Fruit fly (Drosophila melanogaster) whole organism, larva: ENCODE results near the gene Cipc.

Experiments
- noc ChIP-seq: fragments of 200-800 bp; sonication (Bioruptor generic); optimal IDR thresholded peaks from 3 replicates; lab custom pipeline; 2019; ENCODE audit warnings: missing biosample characterization, mild to moderate bottlenecking, missing genetic modification characterization, moderate library complexity

The Cipc gene

DNA sequence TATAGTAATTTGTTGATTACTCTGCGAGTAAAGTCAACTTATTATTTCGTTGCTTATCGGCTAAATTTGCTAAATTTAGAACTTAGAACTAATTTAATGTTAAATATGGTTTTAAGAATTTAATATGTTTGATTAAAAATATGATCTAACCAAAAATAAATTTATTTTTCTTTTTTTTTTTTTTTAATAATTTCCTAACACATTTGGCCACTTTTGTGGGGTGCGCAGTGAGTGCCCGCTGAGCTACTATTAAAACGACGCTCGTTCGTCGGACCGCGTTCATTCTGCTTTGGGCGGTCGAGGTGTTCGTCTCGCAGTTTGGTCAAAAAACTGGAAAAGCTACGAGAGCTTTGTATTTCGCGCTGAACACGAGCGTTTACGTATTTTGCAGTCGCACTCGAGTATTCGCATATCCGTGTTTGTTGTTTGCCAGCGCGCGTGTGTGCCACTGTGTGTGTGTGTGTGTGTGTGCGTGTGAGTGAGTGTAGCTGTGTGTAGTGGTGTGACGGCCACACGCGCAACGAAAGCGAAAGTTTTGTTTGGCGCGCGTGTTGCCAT is at the start of gene Cipc:
Gene Cipc, plus strand, starts transcription at position 274 of the 558 bp plus-strand sequence.
- TF ChIP-seq noc (tag; lab: Kevin White, UChicago), result peak; percentile 87

DNA sequence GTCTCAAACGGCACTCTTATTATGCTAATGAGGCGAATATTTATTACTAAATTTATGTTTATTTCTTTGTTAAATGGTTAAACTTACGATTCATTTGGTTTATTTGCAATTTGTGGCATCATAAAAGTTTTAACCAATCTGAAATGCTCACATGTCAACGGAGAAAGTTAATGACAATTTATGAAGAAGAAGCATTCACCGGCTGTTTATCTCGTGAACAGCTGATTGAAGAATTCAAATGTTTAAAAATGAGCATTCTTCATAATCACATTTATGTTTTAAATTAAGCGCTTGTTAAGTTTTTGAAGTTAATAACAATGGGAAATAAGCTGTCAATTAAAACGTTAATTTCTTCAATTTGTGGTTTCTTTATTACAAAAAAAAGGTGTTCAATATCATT is 48.6 kb upstream of the Cipc start, which contains the start of the genes PIG-P and Tcs6:
Gene PIG-P, minus strand, starts transcription at position 158 of the 400 bp plus-strand sequence.
Gene Tcs6, minus strand, starts transcription at position 158 of the 400 bp plus-strand sequence.
- TF ChIP-seq noc (tag; lab: Kevin White, UChicago), result no peak

DNA sequence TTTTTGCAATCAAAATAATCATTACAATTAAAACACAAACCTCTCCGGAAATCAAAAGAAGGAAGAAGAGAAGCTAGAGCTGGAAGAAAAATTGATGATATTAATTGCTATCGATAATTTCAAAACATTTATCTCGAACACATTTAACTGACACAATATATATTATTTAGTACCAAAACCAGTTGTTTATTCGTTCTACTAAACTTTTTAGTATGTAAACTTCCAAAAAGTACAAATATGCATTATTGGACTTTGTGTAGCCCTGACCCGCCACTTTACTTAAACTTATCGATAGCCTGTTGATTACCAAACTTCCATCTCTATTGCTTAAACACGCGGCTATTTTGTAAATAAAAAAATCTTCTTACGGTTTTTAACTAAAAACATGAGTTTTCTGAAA is 47.5 kb upstream of the Cipc start, which contains the start of the genes RpL34a and Trmt61:
Gene RpL34a, minus strand, starts transcription at position 73 of the 400 bp plus-strand sequence.
Gene Trmt61, plus strand, starts transcription at position 302 of the 400 bp plus-strand sequence.
- peak; percentile 76 for TF ChIP-seq noc (tag; lab: Kevin White, UChicago)

DNA sequence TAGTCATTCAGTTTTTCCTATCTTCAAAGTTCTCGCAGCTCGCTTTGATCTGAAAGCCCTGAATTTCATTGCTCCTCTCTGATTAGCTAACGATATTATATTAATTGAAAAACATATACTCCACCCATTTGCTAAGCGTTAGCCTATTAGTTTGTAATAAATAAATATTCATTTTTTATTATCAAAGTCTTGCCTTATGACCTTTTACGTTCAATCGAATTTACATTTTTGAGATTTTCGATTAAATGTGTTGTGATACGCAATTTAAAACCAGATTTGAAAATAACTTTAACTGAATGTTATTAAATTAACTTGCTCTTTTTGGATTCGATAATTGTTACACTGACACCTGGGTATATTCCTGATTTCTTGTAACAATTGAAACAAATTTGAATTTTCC is 43.8 kb upstream of the Cipc start, which contains the start of gene CG14551:
Gene CG14551, minus strand, starts transcription at position 101 of the 400 bp plus-strand sequence.
- TF ChIP-seq noc (tag; lab: Kevin White, UChicago), result no peak

DNA sequence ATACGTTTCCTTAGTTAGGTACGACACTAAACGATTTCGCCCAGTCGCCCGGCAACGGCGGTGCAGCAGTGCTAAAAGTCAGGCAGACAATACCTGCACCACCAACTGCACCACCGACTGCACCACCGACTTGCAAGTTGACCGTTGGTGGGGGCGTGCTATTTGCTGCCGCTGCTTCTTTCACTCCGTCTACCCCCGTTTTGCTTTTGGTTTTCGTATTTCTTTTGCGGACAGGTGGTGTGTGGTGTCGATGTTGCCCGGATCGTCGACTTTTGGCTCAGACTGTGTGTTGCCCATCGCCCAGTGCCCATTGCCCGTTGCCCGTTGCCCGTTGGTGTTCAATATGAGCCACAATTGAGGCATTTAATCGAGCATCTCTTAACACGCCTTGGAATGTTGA is 42.0 kb upstream of the Cipc start:
- no peak for TF ChIP-seq noc (tag; lab: Kevin White, UChicago)

DNA sequence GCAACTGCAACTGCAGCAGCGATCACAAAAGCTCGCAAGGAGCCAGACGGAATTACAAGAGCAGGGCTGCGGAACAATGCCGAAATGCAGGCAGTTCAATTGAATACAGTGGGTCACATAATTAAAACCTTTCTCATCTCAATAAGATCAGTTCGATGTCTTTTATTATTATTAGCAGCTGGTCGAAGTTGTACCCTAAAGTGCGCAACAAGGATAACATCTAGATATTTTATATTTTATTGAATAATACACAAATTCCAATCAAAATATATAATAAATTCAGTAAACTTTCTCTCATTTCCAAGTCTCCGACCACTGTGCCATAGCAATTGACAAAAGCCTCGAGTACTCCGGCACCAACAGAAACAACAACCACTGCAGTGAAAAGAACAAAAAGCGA is 38.5 kb upstream of the Cipc start:
- no peak for TF ChIP-seq noc (tag; lab: Kevin White, UChicago)

DNA sequence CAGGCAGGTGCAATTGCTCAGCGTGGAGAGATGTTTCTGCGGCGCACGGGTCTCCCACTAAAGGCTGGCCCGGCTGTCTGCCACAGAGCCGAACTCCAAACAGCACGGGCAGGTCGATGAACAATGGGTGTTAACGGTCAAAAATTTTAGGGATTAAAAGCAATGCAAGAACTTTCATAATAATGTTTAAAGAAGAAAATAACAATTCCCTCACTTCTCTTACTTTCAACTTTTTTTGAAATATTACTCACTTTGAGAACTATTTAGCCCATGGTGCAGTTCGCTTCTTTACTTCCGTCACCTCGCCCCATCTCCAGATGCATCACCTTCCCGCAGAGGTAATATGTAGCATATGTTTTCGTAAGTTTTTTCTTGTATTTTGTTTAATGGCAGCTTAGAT is 34.2 kb upstream of the Cipc start:
- no peak for TF ChIP-seq noc (tag; lab: Kevin White, UChicago)

DNA sequence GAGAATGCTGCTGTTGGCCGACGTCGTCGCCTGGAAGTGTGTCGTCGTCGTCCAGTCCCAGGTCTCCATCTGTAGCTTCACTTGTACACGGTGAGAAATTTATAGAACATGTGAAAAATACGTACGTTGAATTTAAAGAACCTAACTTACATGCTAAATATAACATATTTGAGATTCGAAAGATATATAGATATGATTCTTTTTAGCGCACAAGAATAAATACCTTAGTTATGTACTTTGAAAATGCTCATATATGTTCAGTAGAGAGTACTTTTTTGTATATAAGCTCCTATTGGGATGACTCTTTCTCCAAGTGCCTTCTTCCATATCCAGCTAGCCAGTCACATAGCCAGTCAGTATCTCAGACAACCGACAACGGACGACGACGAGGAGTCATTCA is 31.4 kb upstream of the Cipc start:
- TF ChIP-seq noc (tag; lab: Kevin White, UChicago), result no peak

DNA sequence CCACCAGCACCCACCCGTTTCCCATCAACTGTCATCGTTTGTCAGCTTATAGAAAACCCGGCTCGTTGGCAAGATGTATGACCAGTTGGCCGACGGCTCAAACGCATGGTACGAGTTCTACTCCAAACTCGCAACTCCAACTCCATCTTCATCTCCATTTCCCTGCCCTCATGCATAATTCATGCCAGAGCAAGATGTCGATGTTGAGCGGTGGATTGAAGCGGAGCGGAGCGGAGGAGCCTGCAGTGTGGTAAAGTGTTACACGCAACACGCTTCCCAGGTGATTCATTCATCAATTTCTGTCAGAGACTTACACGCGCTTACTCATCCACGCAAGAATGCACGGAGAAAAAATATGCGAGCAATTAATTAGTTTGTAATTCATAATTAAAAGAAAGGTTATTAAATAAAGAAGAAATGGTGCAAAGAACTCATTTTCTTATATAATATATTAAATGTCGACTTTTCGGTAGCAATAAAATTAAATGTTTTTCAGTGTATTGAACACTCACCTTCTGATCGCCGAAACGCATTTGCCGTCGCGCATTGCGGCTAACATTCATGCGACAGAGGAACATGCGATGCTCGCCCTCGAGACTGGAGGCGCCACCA is 25.2 kb upstream of the Cipc start:
- TF ChIP-seq noc (tag; lab: Kevin White, UChicago), result no peak

DNA sequence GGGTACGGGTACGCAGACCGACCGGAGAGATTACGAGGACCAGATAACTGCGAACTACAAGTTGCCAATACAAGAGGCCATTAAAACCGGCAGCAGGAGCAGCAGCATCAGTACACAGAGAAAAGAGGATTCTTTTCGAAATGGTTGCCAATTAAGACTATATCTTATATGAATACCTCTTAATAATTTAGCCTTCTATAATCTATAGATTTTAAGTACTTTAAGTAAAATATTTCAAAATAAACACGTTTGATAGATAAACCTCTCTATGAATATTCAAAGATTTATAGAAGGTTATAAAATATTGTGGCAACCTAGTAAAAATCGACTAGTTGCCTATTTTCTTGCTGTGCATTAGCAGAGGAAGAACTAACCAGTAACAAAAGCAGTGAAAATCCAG is 11.1 kb upstream of the Cipc start:
- no peak for TF ChIP-seq noc (tag; lab: Kevin White, UChicago)

DNA sequence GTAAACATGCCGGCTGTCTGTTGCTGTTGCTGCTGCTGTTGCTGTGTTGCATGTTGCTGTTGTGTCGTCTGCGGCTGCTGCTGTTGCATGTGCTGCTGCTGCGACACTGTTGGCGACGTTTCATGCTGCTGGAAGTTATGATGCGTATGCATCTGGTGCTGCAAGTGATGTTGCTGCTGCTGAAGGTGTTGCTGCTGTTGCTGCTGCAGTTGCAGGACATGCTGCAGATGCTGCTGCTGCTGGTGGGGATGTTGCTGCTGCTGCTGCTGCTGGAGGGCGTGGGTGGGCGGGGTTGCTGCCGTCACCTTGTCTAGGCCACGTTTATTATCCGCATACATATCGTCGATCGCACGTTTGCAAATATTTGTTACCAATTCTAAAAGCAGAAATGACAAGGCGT is 10.5 kb upstream of the Cipc start:
- no peak for TF ChIP-seq noc (tag; lab: Kevin White, UChicago)

DNA sequence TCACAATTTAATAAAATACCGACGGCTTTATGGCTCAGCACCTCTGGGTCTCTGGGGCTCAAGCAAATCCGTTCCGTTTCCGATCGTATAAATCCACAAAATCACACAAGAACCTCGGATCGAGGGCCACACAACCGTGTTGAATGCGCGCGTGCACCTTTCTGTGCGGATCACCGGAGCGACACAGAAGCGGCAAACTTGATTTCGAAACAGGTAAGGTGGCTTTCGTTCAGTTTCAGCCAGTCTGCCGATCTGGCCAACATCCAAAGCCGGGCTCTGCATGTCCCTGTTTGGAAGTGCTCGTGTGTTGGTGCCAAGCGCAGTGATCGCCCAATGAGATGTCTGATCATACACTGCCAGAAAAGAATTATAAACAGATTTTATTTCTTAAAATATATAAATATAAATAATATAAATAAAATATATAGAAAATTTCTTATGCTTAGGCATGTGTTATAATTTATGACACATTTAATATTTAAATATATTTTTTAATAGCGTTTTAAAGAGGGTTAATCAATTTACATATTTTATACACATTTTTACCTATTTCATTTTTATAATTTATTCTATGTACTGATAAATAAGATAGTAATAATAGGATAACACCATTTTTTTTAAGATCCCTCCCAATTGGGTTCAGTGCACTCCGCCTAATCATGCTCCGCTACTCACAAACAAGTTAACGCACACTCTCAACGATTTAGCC is 8.0 kb upstream of the Cipc start, which contains the start of gene dysf:
Gene dysf, minus strand, starts transcription at position 210 of the 709 bp plus-strand sequence.
- peak; percentile 53 for TF ChIP-seq noc (tag; lab: Kevin White, UChicago)

DNA sequence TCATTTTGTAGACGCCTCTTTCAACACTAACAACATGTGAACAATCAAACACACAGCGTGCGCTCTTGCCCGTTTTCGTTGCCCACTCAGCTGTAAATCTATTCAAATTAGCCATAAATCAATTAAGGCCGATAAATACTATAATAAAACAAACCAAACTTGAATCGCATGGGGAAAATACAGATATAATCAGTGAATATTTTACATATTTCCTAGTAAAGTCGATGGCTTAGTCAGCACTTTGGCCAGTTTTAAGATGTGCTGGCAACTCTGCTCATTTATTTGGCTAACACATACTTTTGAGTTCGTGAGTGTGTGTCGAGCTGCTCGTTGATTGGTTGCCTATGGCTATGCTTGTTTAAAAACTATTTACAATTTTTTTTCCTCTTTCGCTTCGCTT is 7.4 kb upstream of the Cipc start:
- TF ChIP-seq noc (tag; lab: Kevin White, UChicago), result peak; percentile 17

DNA sequence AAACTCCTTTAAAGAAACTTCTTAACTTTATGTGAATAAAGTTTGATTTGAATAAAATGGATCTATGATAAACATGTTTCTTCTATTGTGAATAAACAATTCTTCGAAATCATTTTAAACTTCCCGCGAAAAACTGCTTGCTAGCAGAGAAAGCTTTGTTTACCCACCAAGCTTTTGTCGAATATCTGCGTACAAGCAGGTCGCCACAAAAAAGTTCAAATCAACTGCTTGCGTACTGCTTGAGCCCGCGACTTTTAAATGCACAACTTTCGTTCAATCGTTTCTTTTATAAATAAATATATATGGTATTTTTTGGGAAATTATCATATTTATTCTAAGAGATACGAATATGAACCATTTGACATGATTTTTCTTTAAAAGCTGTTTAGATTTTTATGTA is 3.2 kb upstream of the Cipc start:
- no peak for TF ChIP-seq noc (tag; lab: Kevin White, UChicago)

DNA sequence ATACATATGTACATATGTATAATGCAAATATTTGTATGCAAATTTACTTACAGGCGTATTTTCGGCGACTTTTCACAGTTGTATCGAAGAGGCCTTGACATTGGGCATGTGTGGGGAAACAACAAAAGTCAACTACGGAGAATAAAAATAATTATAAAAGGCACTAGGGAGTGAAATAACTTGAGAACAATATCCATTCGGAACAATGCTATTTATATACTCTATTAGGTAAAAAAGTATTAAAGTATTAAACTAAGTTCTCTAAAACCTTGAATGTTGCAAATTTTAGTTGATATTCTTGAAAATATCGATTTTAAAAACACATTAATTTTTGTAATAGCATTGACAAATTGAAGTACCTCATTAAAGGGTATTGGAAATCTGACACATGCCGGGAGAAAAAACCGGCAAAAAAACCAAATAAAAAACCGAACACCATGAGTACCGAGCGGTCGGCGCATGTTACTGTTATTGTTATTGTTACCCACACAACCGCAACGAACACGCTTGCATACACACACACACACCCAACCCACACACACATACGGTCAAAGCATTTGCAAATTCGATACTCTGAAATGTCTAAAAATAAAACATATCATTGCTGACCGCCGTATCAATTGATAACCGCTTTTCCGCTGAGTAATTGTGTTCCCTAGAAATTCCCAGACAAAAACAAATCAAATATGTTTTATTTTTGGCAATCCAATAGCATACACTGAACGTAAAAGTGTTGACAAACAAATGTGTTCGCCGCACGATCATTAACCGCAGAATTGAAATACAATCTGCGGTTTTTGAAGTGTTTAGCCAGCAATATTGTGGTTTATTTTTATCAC is 2.1 kb upstream of the Cipc start:
- TF ChIP-seq noc (tag; lab: Kevin White, UChicago), result peak; percentile 80

DNA sequence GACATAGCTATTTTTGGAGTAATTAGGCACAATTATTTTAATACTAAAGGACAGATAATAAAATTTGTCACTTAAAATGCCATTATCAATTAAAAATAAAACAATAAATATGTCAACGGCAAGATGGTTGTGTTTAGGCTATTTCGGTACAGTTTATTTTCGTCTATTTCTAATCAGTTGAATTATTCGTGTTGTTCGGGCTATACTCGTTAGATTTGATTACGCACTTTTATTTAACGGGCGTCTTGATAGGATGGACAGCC is 1.6 kb upstream of the Cipc start:
- TF ChIP-seq noc (tag; lab: Kevin White, UChicago), result peak; percentile 75
